Fruit fly (Drosophila melanogaster): ENCODE results near the gene CG32461.

The CG32461 gene

dm6 chr3L:22909914-22910541 is 45.1 kb downstream of the CG32461 start, which contains the start of gene CG12768 (continued):
- TF ChIP-seq CG18619 (GFP tag; optimal IDR thresholded peaks at IDR 0.05) (peak; percentile 12), CoRest (tag; optimal IDR thresholded peaks at IDR 0.05) (peak; percentile 35), CG14860 (GFP tag; IDR thresholded peaks at IDR 0.05; ENCODE audit: partially characterized antibody) (no peak), CG8388 (GFP tag; optimal IDR thresholded peaks at IDR 0.05) (peak; percentile 20), unc-4 (GFP tag; IDR thresholded peaks at IDR 0.05; ENCODE audit: partially characterized antibody) (no peak), Jarid2 (GFP tag; optimal IDR thresholded peaks at IDR 0.05) (no peak), grau (tag; optimal IDR thresholded peaks at IDR 0.05) (peak; percentile 54), pita (GFP tag; optimal IDR thresholded peaks at IDR 0.05) (no peak), ftz-f1 (GFP tag; optimal IDR thresholded peaks at IDR 0.05) (no peak), unpg (GFP tag; optimal IDR thresholded peaks at IDR 0.05) (no peak), PHDP (tag; optimal IDR thresholded peaks at IDR 0.05) (no peak), Eip74EF (GFP tag; optimal IDR thresholded peaks at IDR 0.05) (no peak), insv (GFP tag; optimal IDR thresholded peaks at IDR 0.05) (no peak), twi (tag; optimal IDR thresholded peaks at IDR 0.05) (no peak), zen2 (GFP tag; IDR thresholded peaks at IDR 0.05; ENCODE audit: partially characterized antibody) (no peak), CG10543 (GFP tag; optimal IDR thresholded peaks at IDR 0.05) (no peak), CG17568 (GFP tag; optimal IDR thresholded peaks at IDR 0.05) (no peak), NK7.1 (GFP tag; optimal IDR thresholded peaks at IDR 0.05) (no peak), Nf-YC (tag; optimal IDR thresholded peaks at IDR 0.05) (no peak), bsh (GFP tag; optimal IDR thresholded peaks at IDR 0.05) (peak in 1 of 2 experiments; percentile 13), sens (GFP tag) (peak; percentile 35), sr (GFP tag; IDR thresholded peaks at IDR 0.05) (peak; percentile 84), ATbp (GFP tag; optimal IDR thresholded peaks at IDR 0.05) (peak; percentile 35), nom (GFP tag; optimal IDR thresholded peaks at IDR 0.05) (no peak), CG11093 (GFP tag; IDR thresholded peaks at IDR 0.05) (no peak), bcd (GFP tag; optimal IDR thresholded peaks at IDR 0.05) (no peak), z (GFP tag; IDR thresholded peaks at IDR 0.05) (no peak), Blimp-1 (GFP tag; optimal IDR thresholded peaks at IDR 0.05) (no peak), CG7556 (GFP tag; optimal IDR thresholded peaks at IDR 0.05) (peak; percentile 44), fd96Cb (tag; optimal IDR thresholded peaks at IDR 0.05) (peak; percentile 13), CG8924 (tag; optimal IDR thresholded peaks at IDR 0.05) (peak; percentile 44), fd3F (GFP tag; optimal IDR thresholded peaks at IDR 0.05) (no peak), CG16815 (GFP tag; optimal IDR thresholded peaks at IDR 0.05) (peak; percentile 18), run (tag; optimal IDR thresholded peaks at IDR 0.05) (no peak), gro (GFP tag; optimal IDR thresholded peaks at IDR 0.05) (no peak), ato (GFP tag; IDR thresholded peaks at IDR 0.05; ENCODE audit: partially characterized antibody) (no peak), CG15269 (tag; optimal IDR thresholded peaks at IDR 0.05) (peak; percentile 9), Atf-2 (GFP tag; optimal IDR thresholded peaks at IDR 0.05) (no peak), C15 (GFP tag; IDR thresholded peaks at IDR 0.05) (no peak), Nf-YB (GFP tag; optimal IDR thresholded peaks at IDR 0.05) (peak; percentile 8), cg (GFP tag; optimal IDR thresholded peaks at IDR 0.05) (no peak), chm (GFP tag; IDR thresholded peaks at IDR 0.05) (no peak), crc (GFP tag; optimal IDR thresholded peaks at IDR 0.05) (no peak), Oli (tag; optimal IDR thresholded peaks at IDR 0.05) (peak; percentile 52), CG30431 (GFP tag; optimal IDR thresholded peaks at IDR 0.05) (peak; percentile 3), Adf1 (GFP tag; IDR thresholded peaks at IDR 0.05) (no peak), yki (optimal IDR thresholded peaks at IDR 0.05) (peak; percentile 74), slp2 (GFP tag; optimal IDR thresholded peaks at IDR 0.05) (no peak), CG12391 (tag; optimal IDR thresholded peaks at IDR 0.05) (peak; percentile 26)

Data from whole organism, embryonic.